Fruit fly (Drosophila melanogaster): Measurements from ENCODE around the gene RhoGAP68F.
A peak's percentile ranks its signal among the peaks of the same experiment; 100 is the strongest.

Gene RhoGAP68F

dm6 chr3L:12178847-12179437 is 40.3 kb downstream of the RhoGAP68F start (continued):
- TF ChIP-seq oc (tag; optimal IDR thresholded peaks at IDR 0.05): no peak
- peak; percentile 43; the same call in 1 of the 3 replicates for TF ChIP-seq ci (GFP tag; IDR thresholded peaks at IDR 0.05)
- TF ChIP-seq CG33213 (GFP tag; optimal IDR thresholded peaks at IDR 0.05): no peak
- TF ChIP-seq vvl (GFP tag; IDR thresholded peaks at IDR 0.05): no peak
- TF ChIP-seq CG13775 (GFP tag; optimal IDR thresholded peaks at IDR 0.05): no peak
- no peak for TF ChIP-seq ap (GFP tag; IDR thresholded peaks at IDR 0.05)
- TF ChIP-seq Hmx (GFP tag; optimal IDR thresholded peaks at IDR 0.05): no peak
- no peak for TF ChIP-seq nerfin-1 (tag; optimal IDR thresholded peaks at IDR 0.05)
- TF ChIP-seq zen2 (GFP tag; IDR thresholded peaks at IDR 0.05; ENCODE audit: partially characterized antibody): no peak
- TF ChIP-seq CG1792 (GFP tag; optimal IDR thresholded peaks at IDR 0.05): no peak
- no peak for TF ChIP-seq ssp (GFP tag; IDR thresholded peaks at IDR 0.05)
- TF ChIP-seq HLH4C (GFP tag; IDR thresholded peaks at IDR 0.05; ENCODE audit: partially characterized antibody): no peak
- no peak for TF ChIP-seq CG12659 (GFP tag; optimal IDR thresholded peaks at IDR 0.05)
- TF ChIP-seq CG3838 (GFP tag; optimal IDR thresholded peaks at IDR 0.05): no peak
- no peak for TF ChIP-seq fu2 (GFP tag; optimal IDR thresholded peaks at IDR 0.05)
- no peak for TF ChIP-seq otp (GFP tag; IDR thresholded peaks at IDR 0.05)
- TF ChIP-seq wdn (GFP tag; IDR thresholded peaks at IDR 0.05): no peak
- no peak for TF ChIP-seq cato (GFP tag; optimal IDR thresholded peaks at IDR 0.05; ENCODE audit: borderline replicate concordance)
- TF ChIP-seq lola (GFP tag; optimal IDR thresholded peaks at IDR 0.05): no peak
- TF ChIP-seq MESR4 (GFP tag; optimal IDR thresholded peaks at IDR 0.05): no peak
- no peak for TF ChIP-seq kah (GFP tag; optimal IDR thresholded peaks at IDR 0.05)
- TF ChIP-seq ERR (GFP tag; optimal IDR thresholded peaks at IDR 0.05): no peak
- no peak for TF ChIP-seq stwl (tag; optimal IDR thresholded peaks at IDR 0.05)
- TF ChIP-seq CG15011 (GFP tag; optimal IDR thresholded peaks at IDR 0.05): no peak
- TF ChIP-seq HLH54F (GFP tag; optimal IDR thresholded peaks at IDR 0.05): no peak
- no peak for TF ChIP-seq tgo (GFP tag; IDR thresholded peaks at IDR 0.05)
- TF ChIP-seq D (optimal IDR thresholded peaks at IDR 0.05): no peak
- TF ChIP-seq D (GFP tag; optimal IDR thresholded peaks at IDR 0.05): no peak
- no peak for TF ChIP-seq CG3163 (GFP tag; optimal IDR thresholded peaks at IDR 0.05)
- TF ChIP-seq phol (tag; optimal IDR thresholded peaks at IDR 0.05): no peak
- no peak for TF ChIP-seq NK7.1 (GFP tag; optimal IDR thresholded peaks at IDR 0.05)
- no peak for TF ChIP-seq CG7357 (GFP tag; IDR thresholded peaks at IDR 0.05)
- TF ChIP-seq CG31441 (GFP tag; IDR thresholded peaks at IDR 0.05): no peak
- no peak for TF ChIP-seq H2.0 (GFP tag; IDR thresholded peaks at IDR 0.05)
- TF ChIP-seq CG8924 (tag; optimal IDR thresholded peaks at IDR 0.05): no peak
- no peak for TF ChIP-seq CG10366 (GFP tag; IDR thresholded peaks at IDR 0.05)
- TF ChIP-seq sisA (GFP tag; IDR thresholded peaks at IDR 0.05): no peak
- TF ChIP-seq al (GFP tag; IDR thresholded peaks at IDR 0.05): 0 out of 2 replicates have a peak, but pooled peaks have one; percentile 29
- TF ChIP-seq CG14014 (GFP tag; IDR thresholded peaks at IDR 0.05): peak; percentile 25; the same call in 1 of the 2 replicates
- TF ChIP-seq CG5245 (GFP tag; optimal IDR thresholded peaks at IDR 0.05): no peak
- TF ChIP-seq CG6791 (GFP tag; IDR thresholded peaks at IDR 0.05; ENCODE audit: partially characterized antibody): no peak
- no peak for TF ChIP-seq CG14050 (GFP tag; IDR thresholded peaks at IDR 0.05)
- 0 out of 3 replicates have a peak, but pooled peaks have one; percentile 35 for TF ChIP-seq ase (GFP tag; IDR thresholded peaks at IDR 0.05)
- TF ChIP-seq Dad (GFP tag; optimal IDR thresholded peaks at IDR 0.05): no peak
- no peak for TF ChIP-seq dati (GFP tag; IDR thresholded peaks at IDR 0.05)
- no peak for TF ChIP-seq CG17385 (GFP tag; optimal IDR thresholded peaks at IDR 0.05)
- TF ChIP-seq CG9876 (GFP tag; optimal IDR thresholded peaks at IDR 0.05): no peak
- no peak for TF ChIP-seq btn (GFP tag; optimal IDR thresholded peaks at IDR 0.05)
- TF ChIP-seq CG15073 (GFP tag; optimal IDR thresholded peaks at IDR 0.05): no peak
- TF ChIP-seq p53 (GFP tag; optimal IDR thresholded peaks at IDR 0.05): no peak
- TF ChIP-seq Six4 (GFP tag; optimal IDR thresholded peaks at IDR 0.05): no peak
- TF ChIP-seq CG7928 (GFP tag; optimal IDR thresholded peaks at IDR 0.05): no peak

Measured in whole organism, embryonic.